Fruit fly (Drosophila melanogaster): ENCODE results near the gene CG5421.
A peak's percentile ranks its signal among the peaks of the same experiment; 100 is the strongest.

The CG5421 gene

dm6 chr2L:12464065-12464464 lies 16.1 kb upstream of the CG5421 start (continued):
- TF ChIP-seq CG32532 (GFP tag; IDR thresholded peaks at IDR 0.05) (peak; percentile 34; the same call in 1 of the 2 replicates), CG7928 (GFP tag; optimal IDR thresholded peaks at IDR 0.05) (no peak), gem (tag; optimal IDR thresholded peaks at IDR 0.05) (no peak), CG30403 (GFP tag; optimal IDR thresholded peaks at IDR 0.05) (no peak), E2f2 (GFP tag; IDR thresholded peaks at IDR 0.05) (0 out of 2 replicates have a peak, but pooled peaks have one; percentile 8), ab (GFP tag; optimal IDR thresholded peaks at IDR 0.05) (no peak), CG10431 (GFP tag; optimal IDR thresholded peaks at IDR 0.05) (no peak), toy (GFP tag; IDR thresholded peaks at IDR 0.05) (no peak), CG12104 (GFP tag; optimal IDR thresholded peaks at IDR 0.05) (no peak), gsb (GFP tag; IDR thresholded peaks at IDR 0.05) (no peak), Oli (tag; optimal IDR thresholded peaks at IDR 0.05) (no peak), CG18262 (tag; optimal IDR thresholded peaks at IDR 0.05) (no peak), CG1529 (GFP tag; optimal IDR thresholded peaks at IDR 0.05) (no peak), her (GFP tag; optimal IDR thresholded peaks at IDR 0.05) (no peak), Ada2b (GFP tag; IDR thresholded peaks at IDR 0.05) (no peak), CG14710 (tag; optimal IDR thresholded peaks at IDR 0.05) (no peak), jigr1 (GFP tag; IDR thresholded peaks at IDR 0.05) (no peak), CG6175 (GFP tag; IDR thresholded peaks at IDR 0.05) (0 out of 3 replicates have a peak, but pooled peaks have one; percentile 18), HLH3B (GFP tag; IDR thresholded peaks at IDR 0.05) (no peak), CG6854 (GFP tag; optimal IDR thresholded peaks at IDR 0.05) (no peak), cg (GFP tag; optimal IDR thresholded peaks at IDR 0.05) (no peak), tna (GFP tag; IDR thresholded peaks at IDR 0.05; ENCODE audit: partially characterized antibody) (no peak), chm (GFP tag; IDR thresholded peaks at IDR 0.05) (no peak), CG31365 (tag; optimal IDR thresholded peaks at IDR 0.05) (no peak), sna (GFP tag; IDR thresholded peaks at IDR 0.05; ENCODE audit: partially characterized antibody) (no peak), gcm2 (GFP tag; optimal IDR thresholded peaks at IDR 0.05) (no peak), CG8290 (GFP tag; optimal IDR thresholded peaks at IDR 0.05) (no peak), CG8290 (tag; optimal IDR thresholded peaks at IDR 0.05) (peak in 1 of 2 experiments; percentile 26), CG10366 (GFP tag; IDR thresholded peaks at IDR 0.05) (no peak), ewg (GFP tag; optimal IDR thresholded peaks at IDR 0.05) (no peak), D19A (tag; optimal IDR thresholded peaks at IDR 0.05) (no peak), E2f1 (GFP tag; IDR thresholded peaks at IDR 0.05) (no peak), salm (tag; optimal IDR thresholded peaks at IDR 0.05) (no peak), H15 (GFP tag; IDR thresholded peaks at IDR 0.05) (no peak), lilli (GFP tag; optimal IDR thresholded peaks at IDR 0.05) (no peak), seq (GFP tag; IDR thresholded peaks at IDR 0.05) (0 out of 2 replicates have a peak, but pooled peaks have one; percentile 22), nom (GFP tag; optimal IDR thresholded peaks at IDR 0.05) (no peak), CG32767 (GFP tag; IDR thresholded peaks at IDR 0.05) (no peak), Antp (GFP tag; optimal IDR thresholded peaks at IDR 0.05) (no peak), Hmx (GFP tag; optimal IDR thresholded peaks at IDR 0.05) (no peak), B-H2 (GFP tag; optimal IDR thresholded peaks at IDR 0.05) (peak; percentile 40), maf-S (GFP tag; optimal IDR thresholded peaks at IDR 0.05) (no peak), chif (GFP tag; optimal IDR thresholded peaks at IDR 0.05) (no peak), CG9727 (GFP tag; optimal IDR thresholded peaks at IDR 0.05) (no peak), Atf3 (GFP tag; optimal IDR thresholded peaks at IDR 0.05) (no peak), corto (GFP tag; optimal IDR thresholded peaks at IDR 0.05) (no peak), CG9437 (GFP tag; optimal IDR thresholded peaks at IDR 0.05) (no peak), CG17359 (tag; optimal IDR thresholded peaks at IDR 0.05) (no peak), trh (GFP tag; optimal IDR thresholded peaks at IDR 0.05) (no peak), slou (GFP tag; optimal IDR thresholded peaks at IDR 0.05) (no peak), CG9817 (tag; optimal IDR thresholded peaks at IDR 0.05) (no peak), hbn (GFP tag; IDR thresholded peaks at IDR 0.05; ENCODE audit: partially characterized antibody) (no peak), Dfd (GFP tag; optimal IDR thresholded peaks at IDR 0.05) (no peak)

Data from whole organism, embryonic.